Worm (Caenorhabditis elegans) whole organism, L3 larva: ENCODE measurements around the gene lec-3.
A peak's percentile ranks its signal among the peaks of the same experiment; 100 is the strongest.

Source experiments
- R02D3.7 ChIP-seq: fragments of 150-350 bp; optimal IDR thresholded peaks from 2 replicates; lab custom pipeline; 2014; ENCODE audit warnings: missing biosample characterization, missing genetic modification characterization
- ZK546.5 ChIP-seq: sonication (generic microtip); optimal IDR thresholded peaks from 2 replicates; lab custom pipeline; 2017; ENCODE audit warnings: missing biosample characterization, missing genetic modification characterization
- aly-2 ChIP-seq: fragments of 150-350 bp; optimal IDR thresholded peaks from 2 replicates; lab custom pipeline; 2014; ENCODE audit warnings: missing biosample characterization, missing genetic modification characterization
- ama-1 ChIP-seq: fragments of 150-350 bp; optimal IDR thresholded peaks from 2 replicates; lab custom pipeline; 2018
- ceh-16 ChIP-seq: sonication (generic microtip); optimal IDR thresholded peaks from 2 replicates; lab custom pipeline; 2017; ENCODE audit warnings: missing biosample characterization, missing genetic modification characterization
- ceh-28 ChIP-seq: fragments of 150-350 bp; optimal IDR thresholded peaks from 2 replicates; lab custom pipeline; 2014; ENCODE audit warnings: missing biosample characterization, missing genetic modification reagents, missing genetic modification characterization
- ceh-82 ChIP-seq: fragments of 150-350 bp; optimal IDR thresholded peaks from 2 replicates; lab custom pipeline; 2014; ENCODE audit warnings: missing biosample characterization, missing genetic modification characterization
- ceh-9 ChIP-seq: sonication (generic microtip); optimal IDR thresholded peaks from 2 replicates; lab custom pipeline; 2018; ENCODE audit warnings: missing biosample characterization, missing genetic modification characterization
- daf-12 ChIP-seq: fragments of 150-350 bp; optimal IDR thresholded peaks from 2 replicates; lab custom pipeline; 2014; ENCODE audit warnings: missing biosample characterization, missing genetic modification reagents, missing genetic modification characterization
- egl-27 ChIP-seq: sonication (generic microtip); optimal IDR thresholded peaks from 4 replicates; lab custom pipeline; 2017; ENCODE audit warnings: missing biosample characterization, missing genetic modification reagents, missing genetic modification characterization
- egl-5 ChIP-seq: fragments of 150-350 bp; optimal IDR thresholded peaks from 2 replicates; lab custom pipeline; 2017; ENCODE audit warnings: missing biosample characterization, missing genetic modification reagents, missing genetic modification characterization, inconsistent platforms
- elt-1 ChIP-seq: fragments of 150-350 bp; optimal IDR thresholded peaks from 2 replicates; lab custom pipeline; 2014; ENCODE audit warnings: missing biosample characterization, missing genetic modification characterization
- elt-2 ChIP-seq: sonication (generic microtip); optimal IDR thresholded peaks from 2 replicates; lab custom pipeline; 2016; ENCODE audit warnings: missing genetic modification reagents, mild to moderate bottlenecking, missing genetic modification characterization, missing compliant biosample characterization
- elt-3 ChIP-seq, 3 experiments: fragments of 150-350 bp in 1 of 3; sonication (generic microtip) in 2 of 3; optimal IDR thresholded peaks; 2 replicates in 2 of 3; 4 replicates in 1 of 3; lab custom pipeline; 2014 to 2017; ENCODE audit warnings: missing biosample characterization in 3 of 3, missing genetic modification characterization in 3 of 3
- eor-1 ChIP-seq, 2 experiments: fragments of 150-350 bp; optimal IDR thresholded peaks; 2 replicates each; lab custom pipeline; 2014 to 2018; ENCODE audit warnings: missing biosample characterization in 2 of 2, missing genetic modification characterization in 2 of 2
- fkh-10 ChIP-seq: sonication (generic microtip); optimal IDR thresholded peaks from 2 replicates; lab custom pipeline; 2017; ENCODE audit warnings: missing biosample characterization, missing genetic modification reagents, missing genetic modification characterization
- fkh-2 ChIP-seq: fragments of 150-350 bp; optimal IDR thresholded peaks from 2 replicates; lab custom pipeline; 2014; ENCODE audit warnings: missing biosample characterization, missing genetic modification reagents, missing genetic modification characterization
- fos-1 ChIP-seq: fragments of 150-350 bp; optimal IDR thresholded peaks from 2 replicates; lab custom pipeline; 2014; ENCODE audit warnings: missing biosample characterization, missing genetic modification characterization
- hmg-11 ChIP-seq: sonication (generic microtip); optimal IDR thresholded peaks from 2 replicates; lab custom pipeline; 2016; ENCODE audit warnings: missing genetic modification characterization, missing compliant biosample characterization
- jun-1 ChIP-seq: fragments of 150-350 bp; optimal IDR thresholded peaks from 2 replicates; lab custom pipeline; 2014; ENCODE audit warnings: missing biosample characterization, missing genetic modification reagents, missing genetic modification characterization
- lin-15B ChIP-seq: fragments of 150-350 bp; optimal IDR thresholded peaks from 2 replicates; lab custom pipeline; 2014; ENCODE audit warnings: missing biosample characterization, missing genetic modification characterization
- lin-39 ChIP-seq: fragments of 150-350 bp; optimal IDR thresholded peaks from 2 replicates; lab custom pipeline; 2018; ENCODE audit warnings: missing biosample characterization, missing genetic modification reagents, missing genetic modification characterization
- lsy-12 ChIP-seq: sonication (generic microtip); optimal IDR thresholded peaks from 2 replicates; lab custom pipeline; 2016; ENCODE audit warnings: mild to moderate bottlenecking, missing genetic modification characterization, missing compliant biosample characterization
- mdl-1 ChIP-seq: fragments of 150-350 bp; optimal IDR thresholded peaks from 2 replicates; lab custom pipeline; 2014; ENCODE audit warnings: missing biosample characterization, missing genetic modification characterization
- mml-1 ChIP-seq: fragments of 150-350 bp; sonication (generic microtip); optimal IDR thresholded peaks from 3 replicates; lab custom pipeline; 2014; ENCODE audit warnings: missing biosample characterization, missing genetic modification characterization
- nfya-1 ChIP-seq: sonication (generic microtip); optimal IDR thresholded peaks from 2 replicates; lab custom pipeline; 2017; ENCODE audit warnings: missing genetic modification characterization, mild to moderate bottlenecking, missing compliant biosample characterization, antibody characterized with exemption, moderate library complexity; ENCODE audit not compliant: insufficient read depth
- nhr-11 ChIP-seq: fragments of 150-350 bp; optimal IDR thresholded peaks from 2 replicates; lab custom pipeline; 2014; ENCODE audit warnings: missing biosample characterization, missing genetic modification characterization
- nhr-12 ChIP-seq: fragments of 150-350 bp; optimal IDR thresholded peaks from 2 replicates; lab custom pipeline; 2014; ENCODE audit warnings: missing biosample characterization, missing genetic modification characterization
- nhr-23 ChIP-seq: fragments of 150-350 bp; optimal IDR thresholded peaks from 2 replicates; lab custom pipeline; 2014; ENCODE audit warnings: missing biosample characterization, missing genetic modification reagents, missing genetic modification characterization
- nhr-237 ChIP-seq: fragments of 150-350 bp; optimal IDR thresholded peaks from 2 replicates; lab custom pipeline; 2014; ENCODE audit warnings: missing biosample characterization, missing genetic modification characterization
- nhr-25 ChIP-seq: sonication (generic microtip); optimal IDR thresholded peaks from 2 replicates; lab custom pipeline; 2017; ENCODE audit warnings: missing biosample characterization, missing genetic modification characterization
- nhr-28 ChIP-seq: fragments of 150-350 bp; optimal IDR thresholded peaks from 2 replicates; lab custom pipeline; 2014; ENCODE audit warnings: missing biosample characterization, missing genetic modification characterization
- nhr-43 ChIP-seq: sonication (generic microtip); optimal IDR thresholded peaks from 2 replicates; lab custom pipeline; 2016; ENCODE audit warnings: mild to moderate bottlenecking, missing genetic modification characterization, missing compliant biosample characterization; ENCODE audit not compliant: poor library complexity, severe bottlenecking
- nhr-67 ChIP-seq: fragments of 150-350 bp; optimal IDR thresholded peaks from 2 replicates; lab custom pipeline; 2014; ENCODE audit warnings: missing biosample characterization, missing genetic modification characterization
- nhr-76 ChIP-seq: fragments of 150-350 bp; sonication (generic microtip); optimal IDR thresholded peaks from 5 replicates; lab custom pipeline; 2014; ENCODE audit warnings: missing biosample characterization, missing genetic modification characterization
- nhr-77 ChIP-seq: fragments of 150-350 bp; optimal IDR thresholded peaks from 2 replicates; lab custom pipeline; 2014; ENCODE audit warnings: missing biosample characterization, missing genetic modification characterization
- pha-4 ChIP-seq: fragments of 150-350 bp; optimal IDR thresholded peaks from 2 replicates; lab custom pipeline; 2014; ENCODE audit warnings: missing biosample characterization, missing genetic modification reagents, missing genetic modification characterization
- pqm-1 ChIP-seq: fragments of 150-350 bp; optimal IDR thresholded peaks from 2 replicates; lab custom pipeline; 2017; ENCODE audit warnings: missing biosample characterization, missing genetic modification characterization, inconsistent platforms
- sea-2 ChIP-seq: fragments of 150-350 bp; sonication (generic microtip); optimal IDR thresholded peaks from 4 replicates; lab custom pipeline; 2014; ENCODE audit warnings: missing biosample characterization, missing genetic modification reagents, missing genetic modification characterization
- skn-1 ChIP-seq: fragments of 150-350 bp; optimal IDR thresholded peaks from 2 replicates; lab custom pipeline; 2014; ENCODE audit warnings: missing biosample characterization, missing genetic modification characterization
- snpc-4 ChIP-seq: fragments of 150-350 bp; optimal IDR thresholded peaks from 2 replicates; lab custom pipeline; 2014; ENCODE audit warnings: missing biosample characterization, missing genetic modification characterization
- tbx-2 ChIP-seq: sonication (generic microtip); optimal IDR thresholded peaks from 2 replicates; lab custom pipeline; 2016; ENCODE audit warnings: mild to moderate bottlenecking, missing genetic modification characterization, missing compliant biosample characterization
- unc-62 ChIP-seq: fragments of 150-350 bp; sonication (generic microtip); optimal IDR thresholded peaks from 4 replicates; lab custom pipeline; 2014; ENCODE audit warnings: missing biosample characterization, missing genetic modification reagents, missing genetic modification characterization
- zag-1 ChIP-seq: fragments of 150-350 bp; optimal IDR thresholded peaks from 2 replicates; lab custom pipeline; 2014; ENCODE audit warnings: missing biosample characterization, missing genetic modification characterization
- ztf-11 ChIP-seq: fragments of 150-350 bp; optimal IDR thresholded peaks from 2 replicates; lab custom pipeline; 2014; ENCODE audit warnings: missing biosample characterization, missing genetic modification characterization
- ztf-4 ChIP-seq: fragments of 150-350 bp; optimal IDR thresholded peaks from 2 replicates; lab custom pipeline; 2014; ENCODE audit warnings: missing biosample characterization, missing genetic modification characterization

lec-3 gene

DNA sequence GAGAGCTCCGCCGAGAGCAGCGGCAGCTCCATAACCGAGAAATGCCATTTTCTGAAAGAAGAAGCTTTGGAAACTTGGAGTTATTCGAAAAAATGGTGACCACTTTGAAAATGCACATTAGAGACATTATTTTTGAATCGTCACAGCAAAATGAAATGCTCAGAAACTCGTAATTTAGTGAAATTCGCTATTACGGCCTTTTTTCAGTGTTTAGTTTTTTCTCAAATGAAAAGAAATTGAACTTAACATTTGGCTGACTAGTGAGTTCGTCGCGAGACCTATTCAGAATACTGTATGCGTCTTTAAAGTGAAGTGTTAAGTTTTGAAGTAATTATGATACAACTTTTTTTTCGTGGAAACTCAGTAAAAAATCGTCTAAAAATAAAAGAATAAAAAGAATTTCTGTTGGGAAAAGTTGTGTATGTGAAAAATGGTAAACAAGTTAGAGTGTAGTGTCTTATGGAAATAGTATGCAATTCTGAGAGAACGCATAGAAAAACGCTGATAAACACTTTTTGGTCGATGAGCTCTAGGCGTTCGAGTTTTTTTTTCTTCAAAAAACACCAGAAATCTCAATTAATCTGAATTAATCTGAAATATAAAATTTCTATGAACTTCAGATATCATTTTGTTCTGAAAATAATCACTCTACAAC lies 20.3 kb upstream of the lec-3 start, which contains the start of gene R53.5:
Gene R53.5, minus strand, starts transcription at position 51 of the 655 bp plus-strand sequence.
- TF ChIP-seq elt-2 (tag; lab: Kevin White, UChicago) (peak; percentile 27), pha-4 (peak; percentile 83), pqm-1 (tag; lab: Kevin White, UChicago) (peak; percentile 61), sea-2 (no peak)

DNA sequence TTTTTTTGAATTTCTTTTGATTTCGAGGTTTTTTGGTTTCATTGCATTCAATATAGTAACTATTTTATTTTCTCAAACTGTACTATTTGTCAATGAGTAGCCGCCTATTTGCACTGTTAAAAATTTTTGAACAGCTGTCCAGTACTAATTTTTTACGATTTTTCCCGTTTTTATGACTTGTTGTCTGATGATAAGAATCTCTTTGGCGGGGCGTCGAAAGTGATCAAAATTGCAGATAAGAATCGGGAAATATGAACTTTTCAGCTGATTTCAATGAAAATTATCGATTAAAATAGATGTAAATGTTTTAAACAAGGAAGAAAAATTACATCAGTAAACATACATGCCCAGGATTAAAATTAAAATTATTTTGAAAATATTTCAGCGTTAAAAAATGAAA lies 16.7 kb upstream of the lec-3 start:
- TF ChIP-seq lin-15B (no peak), elt-1 (tag; lab: Kevin White, UChicago) (peak; percentile 80), pqm-1 (tag; lab: Kevin White, UChicago) (peak; percentile 82), ceh-9 (tag; lab: Kevin White, UChicago) (no peak), nhr-43 (tag; lab: Kevin White, UChicago) (no peak), sea-2 (no peak), nhr-25 (no peak), jun-1 (tag; lab: Kevin White, UChicago) (no peak), ceh-16 (tag; lab: Kevin White, UChicago) (no peak), elt-2 (tag; lab: Kevin White, UChicago) (peak; percentile 89), ama-1 (lab: Kevin White, UChicago) (no peak), pha-4 (peak; percentile 43), nhr-237 (no peak), lsy-12 (tag; lab: Kevin White, UChicago) (no peak), hmg-11 (no peak), elt-3 (tag; optimal IDR thresholded peaks at IDR 0.05; lab: Kevin White, UChicago) (no peak), daf-12 (tag; lab: Kevin White, UChicago) (no peak), ceh-28 (tag; lab: Kevin White, UChicago) (peak; percentile 48)

DNA sequence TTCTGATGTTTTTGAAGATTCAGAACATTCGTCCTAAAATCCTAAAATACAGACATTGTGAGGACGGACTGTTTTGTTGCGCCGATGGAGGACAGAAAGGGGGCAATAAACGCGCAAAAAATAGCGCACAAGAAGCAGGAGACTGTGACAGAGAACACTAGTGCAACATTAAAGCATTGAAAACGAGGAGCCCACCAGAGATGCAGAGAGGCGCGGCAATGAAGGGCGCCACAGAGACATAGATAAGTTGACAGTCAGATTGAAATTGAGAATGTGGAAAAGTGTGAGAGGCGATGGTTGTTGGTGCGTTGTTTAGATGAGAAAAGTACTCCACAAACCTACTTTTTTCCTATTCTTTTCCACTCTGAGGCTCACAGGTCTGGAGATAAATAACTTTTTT lies 15.9 kb upstream of the lec-3 start, which contains the start of gene aakg-5:
Gene aakg-5, minus strand, starts transcription at position 159 of the 400 bp plus-strand sequence.
- TF ChIP-seq aly-2 (tag; lab: Kevin White, UChicago) (no peak), ceh-28 (tag; lab: Kevin White, UChicago) (peak; percentile 77), nhr-77 (tag; lab: Kevin White, UChicago) (no peak), nfya-1 (peak; percentile 90), ceh-9 (tag; lab: Kevin White, UChicago) (no peak), snpc-4 (tag; lab: Kevin White, UChicago) (peak; percentile 17), eor-1 (tag; optimal IDR thresholded peaks at IDR 0.05; lab: Kevin White, UChicago) (no peak), ama-1 (lab: Kevin White, UChicago) (no peak), skn-1 (tag; lab: Kevin White, UChicago) (peak; percentile 57), fos-1 (no peak), elt-2 (tag; lab: Kevin White, UChicago) (peak; percentile 87), daf-12 (tag; lab: Kevin White, UChicago) (no peak), fkh-10 (GFP tag; lab: Kevin White, UChicago) (no peak), R02D3.7 (tag; lab: Kevin White, UChicago) (peak; percentile 53), nhr-12 (tag; lab: Kevin White, UChicago) (no peak), sea-2 (no peak), ceh-82 (peak; percentile 18), ceh-16 (tag; lab: Kevin White, UChicago) (no peak), nhr-11 (tag; lab: Kevin White, UChicago) (no peak), jun-1 (tag; lab: Kevin White, UChicago) (peak; percentile 84), pqm-1 (tag; lab: Kevin White, UChicago) (peak; percentile 93), elt-3 (tag; optimal IDR thresholded peaks at IDR 0.05; lab: Kevin White, UChicago) (peak in 1 of 3 experiments; percentile 21), ztf-4 (tag; lab: Kevin White, UChicago) (no peak), ztf-11 (tag; lab: Kevin White, UChicago) (no peak), elt-1 (tag; lab: Kevin White, UChicago) (peak; percentile 82), nhr-237 (no peak), egl-27 (peak; percentile 56), nhr-25 (peak; percentile 89), unc-62 (GFP tag; lab: Kevin White, UChicago) (peak; percentile 74), nhr-28 (tag; lab: Kevin White, UChicago) (no peak), nhr-76 (no peak), lsy-12 (tag; lab: Kevin White, UChicago) (no peak), pha-4 (peak; percentile 96), nhr-67 (no peak), ZK546.5 (tag; lab: Kevin White, UChicago) (no peak), fkh-2 (tag; lab: Kevin White, UChicago) (no peak), mdl-1 (tag; lab: Kevin White, UChicago) (no peak), lin-15B (peak; percentile 63), tbx-2 (peak; percentile 34), mml-1 (tag; lab: Kevin White, UChicago) (no peak), hmg-11 (peak; percentile 94), egl-5 (tag; lab: Kevin White, UChicago) (peak; percentile 93), nhr-23 (peak; percentile 95), zag-1 (tag; lab: Kevin White, UChicago) (no peak), lin-39 (peak; percentile 78), nhr-43 (tag; lab: Kevin White, UChicago) (peak; percentile 48)
